Worm (Caenorhabditis elegans) whole organism, L4 larva: ENCODE data around the gene srx-66.

Experiments
- ama-1 ChIP-seq: fragments of 150-350 bp; optimal IDR thresholded peaks from 2 replicates; lab custom pipeline; 2014; ENCODE audit warnings: inconsistent platforms, mixed read lengths
- ceh-32 ChIP-seq: sonication (generic microtip); optimal IDR thresholded peaks from 2 replicates; lab custom pipeline; 2016; ENCODE audit warnings: mild to moderate bottlenecking, missing genetic modification characterization, missing compliant biosample characterization; ENCODE audit not compliant: poor library complexity
- egl-43 ChIP-seq: fragments of 200-800 bp; sonication (Bioruptor generic); IDR thresholded peaks from 2 replicates; pipeline ENCODE4 v1.3.6; 2022; ENCODE audit warnings: missing genetic modification reagents, missing genetic modification characterization, missing compliant biosample characterization
- fos-1 ChIP-seq: fragments of 150-350 bp; optimal IDR thresholded peaks from 2 replicates; lab custom pipeline; 2014; ENCODE audit warnings: missing biosample characterization, missing genetic modification characterization
- lin-15B ChIP-seq: fragments of 150-350 bp; sonication (generic microtip); optimal IDR thresholded peaks from 3 replicates; lab custom pipeline; 2014; ENCODE audit warnings: missing biosample characterization, missing genetic modification characterization
- madf-9 ChIP-seq: fragments of 200-800 bp; sonication (Bioruptor generic); conservative IDR thresholded peaks from 2 replicates; pipeline ENCODE4 v1.3.6; 2022; ENCODE audit warnings: missing genetic modification reagents, missing genetic modification characterization, missing compliant biosample characterization
- mdl-1 ChIP-seq, 2 experiments: fragments of 150-350 bp in 1 of 2; sonication (generic microtip) in 1 of 2; optimal IDR thresholded peaks; 2 replicates each; lab custom pipeline; 2014 to 2017; ENCODE audit warnings: missing biosample characterization in 2 of 2, missing genetic modification characterization in 2 of 2
- mdt-29 ChIP-seq: fragments of 200-800 bp; sonication (Bioruptor generic); IDR thresholded peaks from 2 replicates; pipeline ENCODE4 v1.3.6; 2022; ENCODE audit warnings: missing genetic modification reagents, missing genetic modification characterization, missing compliant biosample characterization
- nhr-6 ChIP-seq: fragments of 150-350 bp; optimal IDR thresholded peaks from 2 replicates; lab custom pipeline; 2014; ENCODE audit warnings: missing biosample characterization, missing genetic modification characterization
- skn-1 ChIP-seq: fragments of 150-350 bp; optimal IDR thresholded peaks from 2 replicates; lab custom pipeline; 2014; ENCODE audit warnings: missing biosample characterization, missing genetic modification characterization
- unc-62 ChIP-seq, 3 experiments: fragments of 150-350 bp in 1 of 3; sonication (generic microtip); optimal IDR thresholded peaks in 2 of 3; peaks in 1 of 3; 1 replicate in 1 of 3; 2 replicates in 2 of 3; lab custom pipeline; 2014 to 2017; ENCODE audit warnings: missing biosample characterization in 3 of 3, missing genetic modification characterization in 3 of 3, missing genetic modification reagents in 3 of 3, missing genotype in 1 of 3
- vab-7 ChIP-seq: fragments of 200-800 bp; sonication (Bioruptor generic); IDR thresholded peaks from 2 replicates; pipeline ENCODE4 v1.3.6; 2022; ENCODE audit warnings: missing genetic modification reagents, missing genetic modification characterization, missing compliant biosample characterization

- TF ChIP-seq egl-43 (GFP tag; lab: Robert Waterston, UW), result no peak
- no peak for TF ChIP-seq skn-1 (tag; lab: Kevin White, UChicago)
- no peak for TF ChIP-seq ceh-32
- no peak for TF ChIP-seq mdt-29
- no peak for TF ChIP-seq ama-1 (lab: Kevin White, UChicago)
- no peak for TF ChIP-seq unc-62 (GFP tag; optimal IDR thresholded peaks at IDR 0.05 in 1 of 2; lab: Kevin White, UChicago)
- no peak for TF ChIP-seq unc-62 (tag; optimal IDR thresholded peaks at IDR 0.05; lab: Kevin White, UChicago)
- TF ChIP-seq lin-15B, result no peak
- TF ChIP-seq vab-7 (GFP tag; lab: Robert Waterston, UW), result no peak
- TF ChIP-seq madf-9 (GFP tag; lab: Robert Waterston, UW), result no peak
- no peak for TF ChIP-seq mdl-1 (tag; optimal IDR thresholded peaks at IDR 0.05; lab: Kevin White, UChicago)
- TF ChIP-seq fos-1 (tag; lab: Kevin White, UChicago), result no peak
- TF ChIP-seq nhr-6 (tag; lab: Kevin White, UChicago), result no peak
Measured at ce11 chrV:3902458-3903157, 16.8 kb upstream of the srx-66 start, which contains the start of the genes str-229 and srh-190.
